Fruit fly (Drosophila melanogaster) whole organism, wandering third instar larva: ENCODE data around the gene CG31344.

Experiments
- CG9705 ChIP-seq: fragments of 200-800 bp; sonication (Bioruptor generic); optimal IDR thresholded peaks from 2 replicates; lab custom pipeline; 2018; ENCODE audit warnings: missing biosample characterization, mild to moderate bottlenecking, missing genetic modification characterization
- Dfd ChIP-seq: fragments of >200 bp; optimal IDR thresholded peaks from 2 replicates; lab custom pipeline; 2017; ENCODE audit warnings: missing biosample characterization, missing genetic modification characterization
- Dif ChIP-seq: fragments of 200-275, 200-300 bp; sonication (Bioruptor generic); optimal IDR thresholded peaks from 2 replicates; lab custom pipeline; 2018; ENCODE audit warnings: missing biosample characterization, missing genetic modification characterization; ENCODE audit not compliant: partially characterized antibody
- GATAd ChIP-seq: sonication (Bioruptor generic); optimal IDR thresholded peaks from 2 replicates; lab custom pipeline; 2016; ENCODE audit warnings: missing biosample characterization, missing genetic modification characterization
- HLH106 ChIP-seq: fragments of 200-800 bp; optimal IDR thresholded peaks from 3 replicates; lab custom pipeline; 2019; ENCODE audit warnings: missing biosample characterization, mild to moderate bottlenecking, missing genetic modification characterization, moderate library complexity
- Hr78 ChIP-seq: fragments of >200 bp; optimal IDR thresholded peaks from 2 replicates; lab custom pipeline; 2017; ENCODE audit warnings: missing biosample characterization, missing genetic modification characterization
- Hr83 ChIP-seq: fragments of 200-300 bp; sonication (Bioruptor generic); optimal IDR thresholded peaks from 2 replicates; lab custom pipeline; 2016; ENCODE audit warnings: missing biosample characterization, mild to moderate bottlenecking, missing genetic modification characterization, moderate library complexity; ENCODE audit not compliant: poor library complexity, severe bottlenecking
- Jra ChIP-seq: sonication (Bioruptor generic); optimal IDR thresholded peaks from 2 replicates; lab custom pipeline; 2016; ENCODE audit warnings: missing biosample characterization, missing genetic modification characterization
- Mio ChIP-seq: sonication (Bioruptor generic); optimal IDR thresholded peaks from 2 replicates; lab custom pipeline; 2016; ENCODE audit warnings: missing biosample characterization, missing genetic modification characterization
- Myc ChIP-seq: fragments of >200 bp; optimal IDR thresholded peaks from 2 replicates; lab custom pipeline; 2017
- N ChIP-seq: fragments of >200 bp; optimal IDR thresholded peaks from 2 replicates; lab custom pipeline; 2018; ENCODE audit warnings: missing biosample characterization, missing external identifiers, missing genetic modification characterization
- Rel ChIP-seq, 2 experiments: fragments of 200-800 bp; sonication (Bioruptor generic) in 1 of 2; optimal IDR thresholded peaks; 2 replicates in 1 of 2; 3 replicates in 1 of 2; lab custom pipeline; 2016 to 2019; ENCODE audit warnings: mild to moderate bottlenecking in 2 of 2, missing biosample characterization in 2 of 2, missing genetic modification characterization in 2 of 2, moderate library complexity in 1 of 2
- Sp1 ChIP-seq: fragments of 200-800 bp; sonication (Bioruptor generic); optimal IDR thresholded peaks from 3 replicates; lab custom pipeline; 2019; ENCODE audit warnings: missing biosample characterization, mild to moderate bottlenecking, missing genetic modification characterization, moderate library complexity
- Vsx2 ChIP-seq: fragments of 200-300, 225-300 bp; sonication (Bioruptor generic); optimal IDR thresholded peaks from 2 replicates; lab custom pipeline; 2018; ENCODE audit warnings: missing biosample characterization, missing genetic modification characterization; ENCODE audit not compliant: partially characterized antibody
- br ChIP-seq: fragments of 200-800 bp; sonication (Bioruptor generic); optimal IDR thresholded peaks from 2 replicates; lab custom pipeline; 2016; ENCODE audit warnings: missing biosample characterization, missing genetic modification characterization
- brk ChIP-seq: fragments of 200-800 bp; sonication (Bioruptor generic); optimal IDR thresholded peaks from 2 replicates; lab custom pipeline; 2016; ENCODE audit warnings: missing biosample characterization, mild to moderate bottlenecking, missing genetic modification characterization
- dsf ChIP-seq: sonication (Bioruptor generic); optimal IDR thresholded peaks from 2 replicates; lab custom pipeline; 2016; ENCODE audit warnings: missing biosample characterization, missing genetic modification characterization, borderline replicate concordance
- ey ChIP-seq: fragments of 200-800 bp; sonication (Bioruptor generic); optimal IDR thresholded peaks from 2 replicates; lab custom pipeline; 2016; ENCODE audit warnings: missing biosample characterization, missing genetic modification characterization
- h ChIP-seq: fragments of 200-800 bp; sonication (Bioruptor generic); optimal IDR thresholded peaks from 3 replicates; lab custom pipeline; 2016; ENCODE audit warnings: missing biosample characterization, mild to moderate bottlenecking, missing genetic modification characterization
- jim ChIP-seq: fragments of 175-275, 200-325 bp; sonication (Bioruptor generic); optimal IDR thresholded peaks from 2 replicates; lab custom pipeline; 2016; ENCODE audit warnings: missing biosample characterization, mild to moderate bottlenecking, missing genetic modification characterization
- lola ChIP-seq: fragments of >200 bp; optimal IDR thresholded peaks from 2 replicates; lab custom pipeline; 2017; ENCODE audit warnings: missing biosample characterization, missing genetic modification characterization
- pan ChIP-seq: fragments of >200 bp; optimal IDR thresholded peaks from 2 replicates; lab custom pipeline; 2017
- psq ChIP-seq: fragments of 200-800 bp; sonication (Bioruptor generic); optimal IDR thresholded peaks from 3 replicates; lab custom pipeline; 2017; ENCODE audit warnings: missing biosample characterization, mild to moderate bottlenecking, missing genetic modification characterization, moderate library complexity
- rgr ChIP-seq: fragments of 200-800 bp; sonication (Bioruptor generic); optimal IDR thresholded peaks from 3 replicates; lab custom pipeline; 2016; ENCODE audit warnings: missing biosample characterization, mild to moderate bottlenecking, missing genetic modification characterization
- sv ChIP-seq: fragments of 200-800 bp; sonication (Bioruptor generic); optimal IDR thresholded peaks from 3 replicates; lab custom pipeline; 2016; ENCODE audit warnings: missing biosample characterization, missing genetic modification characterization
- tai ChIP-seq: sonication (Bioruptor generic); optimal IDR thresholded peaks from 2 replicates; lab custom pipeline; 2016; ENCODE audit warnings: missing biosample characterization, missing genetic modification characterization
- usp ChIP-seq: fragments of >200 bp; optimal IDR thresholded peaks from 2 replicates; lab custom pipeline; 2017; ENCODE audit warnings: missing biosample characterization, missing genetic modification characterization
- woc ChIP-seq: sonication (Bioruptor generic); optimal IDR thresholded peaks from 2 replicates; lab custom pipeline; 2016; ENCODE audit warnings: missing biosample characterization, mild to moderate bottlenecking, missing genetic modification characterization

The CG31344 gene

DNA sequence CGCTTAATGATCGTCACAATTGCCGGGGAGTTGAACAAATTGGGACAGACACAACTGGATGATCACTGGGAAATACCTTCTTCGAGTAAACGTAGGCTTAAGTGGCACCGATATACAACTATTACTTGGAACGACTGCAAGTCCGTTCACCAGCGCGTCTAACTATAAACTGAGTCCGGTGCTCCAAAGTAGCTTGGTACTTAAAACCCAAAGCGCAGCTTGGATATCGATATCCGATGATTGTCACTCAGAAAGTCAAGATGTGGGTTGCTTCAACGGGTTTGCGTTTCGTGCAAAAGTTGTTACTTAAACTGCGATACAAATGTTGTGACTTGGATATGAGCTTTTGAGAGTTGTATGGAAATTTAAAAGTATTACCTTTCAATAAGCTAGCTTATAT lies 18.9 kb downstream of the CG31344 start, which contains the start of gene Spn88Ea:
Gene Spn88Ea, minus strand, starts transcription at position 175 of the 400 bp plus-strand sequence.
- peak; percentile 3 for TF ChIP-seq HLH106 (tag; lab: Kevin White, UChicago)
- peak; percentile 2 for TF ChIP-seq Sp1
- peak; percentile 66 for TF ChIP-seq Vsx2 (GFP tag; lab: Kevin White, UChicago)
- peak; percentile 50 for TF ChIP-seq woc (GFP tag; lab: Kevin White, UChicago)
- TF ChIP-seq dsf (GFP tag; lab: Kevin White, UChicago): no peak
- TF ChIP-seq ey: no peak
- TF ChIP-seq br (GFP tag; lab: Kevin White, UChicago): peak; percentile 8
- TF ChIP-seq Rel (GFP tag; optimal IDR thresholded peaks at IDR 0.05; lab: Kevin White, UChicago): no peak
- peak; percentile 68 for TF ChIP-seq Rel (tag; optimal IDR thresholded peaks at IDR 0.05; lab: Kevin White, UChicago)

DNA sequence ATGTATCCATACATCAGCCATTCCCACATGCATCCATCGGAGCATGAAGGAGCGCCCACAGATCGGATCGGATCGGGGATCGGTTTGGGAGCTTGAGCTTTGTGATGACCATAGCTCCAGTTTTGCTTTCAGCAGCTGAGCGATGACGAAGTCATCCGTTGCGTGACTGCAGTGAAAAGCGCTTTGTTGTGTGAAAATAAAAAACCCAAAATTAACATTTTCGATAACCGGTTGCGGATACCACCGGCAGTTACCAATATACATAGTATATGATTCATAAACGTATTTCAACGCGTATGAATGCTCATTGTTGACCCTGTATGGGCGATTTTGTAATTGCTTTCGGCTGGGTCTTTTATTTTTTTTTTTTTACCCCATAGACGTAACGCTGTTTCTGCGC lies 19.9 kb downstream of the CG31344 start:
- TF ChIP-seq CG9705 (GFP tag; lab: Kevin White, UChicago) (no peak), usp (GFP tag; lab: Kevin White, UChicago) (no peak), psq (no peak), jim (GFP tag; lab: Kevin White, UChicago) (no peak), pan (lab: Kevin White, UChicago) (no peak), Hr83 (GFP tag; lab: Kevin White, UChicago) (no peak), Jra (GFP tag; lab: Kevin White, UChicago) (no peak)

DNA sequence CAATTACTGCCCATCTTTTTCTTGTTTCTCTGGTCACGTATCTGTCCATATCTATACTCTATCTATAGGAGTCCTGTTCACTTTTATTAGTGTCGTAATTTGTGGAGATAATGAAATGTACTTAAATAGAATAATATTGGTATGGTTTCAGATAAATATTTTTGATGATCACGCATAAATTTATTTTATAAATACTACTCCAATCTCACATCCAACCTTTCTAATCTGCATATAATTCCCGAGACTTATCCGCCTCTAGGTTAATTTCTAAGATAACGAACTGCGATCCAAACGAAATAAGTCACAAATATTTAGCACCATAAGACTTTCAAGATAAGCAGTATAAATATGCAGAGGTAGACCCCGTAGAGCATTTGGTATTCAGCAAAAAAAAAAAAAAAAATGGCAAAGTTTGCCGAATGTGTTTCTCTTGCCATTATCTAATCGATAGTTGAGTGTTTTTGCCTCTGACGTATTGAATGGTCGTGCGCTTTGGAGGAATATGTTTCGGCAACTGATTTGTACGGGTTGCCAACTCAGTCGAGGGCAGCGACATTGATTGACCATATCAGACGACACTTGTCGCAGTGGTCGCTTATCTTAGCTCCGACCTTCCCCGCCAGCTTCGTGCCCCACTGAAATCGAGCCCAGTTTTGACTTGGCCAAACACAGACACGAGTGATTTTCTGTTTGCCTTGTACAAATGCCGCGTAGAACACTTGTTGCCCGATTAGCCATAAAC lies 26.9 kb downstream of the CG31344 start:
- TF ChIP-seq lola (GFP tag; lab: Kevin White, UChicago) (no peak), br (GFP tag; lab: Kevin White, UChicago) (peak; percentile 15), sv (GFP tag; lab: Kevin White, UChicago) (no peak), rgr (GFP tag; lab: Kevin White, UChicago) (no peak), dsf (GFP tag; lab: Kevin White, UChicago) (no peak), Rel (GFP tag; optimal IDR thresholded peaks at IDR 0.05; lab: Kevin White, UChicago) (no peak), Rel (tag; optimal IDR thresholded peaks at IDR 0.05; lab: Kevin White, UChicago) (peak; percentile 12), Hr83 (GFP tag; lab: Kevin White, UChicago) (no peak), usp (GFP tag; lab: Kevin White, UChicago) (no peak), GATAd (no peak), pan (lab: Kevin White, UChicago) (no peak), CG9705 (GFP tag; lab: Kevin White, UChicago) (no peak), tai (no peak), Jra (GFP tag; lab: Kevin White, UChicago) (no peak), brk (GFP tag; lab: Kevin White, UChicago) (peak; percentile 35), h (GFP tag; lab: Kevin White, UChicago) (peak; percentile 76), Dif (GFP tag; lab: Kevin White, UChicago) (no peak), Dfd (GFP tag; lab: Kevin White, UChicago) (no peak), N (GFP tag; lab: Kevin White, UChicago) (no peak), ey (no peak), woc (GFP tag; lab: Kevin White, UChicago) (no peak)

DNA sequence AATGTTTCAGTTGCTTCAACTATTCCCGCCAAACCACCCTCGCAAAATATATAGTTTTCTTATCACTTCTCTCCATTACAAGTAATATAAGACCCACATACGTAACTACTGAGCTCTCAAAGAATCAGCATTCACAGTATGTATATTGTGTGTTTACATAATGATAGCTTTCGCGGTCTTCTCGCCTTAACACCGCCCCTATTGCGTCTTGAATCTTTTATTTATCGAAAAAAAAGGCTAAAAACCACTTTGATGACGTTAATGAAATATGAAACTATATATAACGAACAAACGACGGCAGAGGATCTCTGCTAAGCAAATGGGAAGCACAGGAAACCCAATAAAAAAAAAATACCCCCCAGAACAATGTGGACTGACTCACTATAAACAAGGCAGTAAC lies 27.8 kb downstream of the CG31344 start:
- TF ChIP-seq jim (GFP tag; lab: Kevin White, UChicago): no peak
- TF ChIP-seq Hr83 (GFP tag; lab: Kevin White, UChicago): peak; percentile 9
- no peak for TF ChIP-seq Myc (lab: Kevin White, UChicago)
- no peak for TF ChIP-seq psq
- TF ChIP-seq Mio (GFP tag; lab: Kevin White, UChicago): no peak
- no peak for TF ChIP-seq Rel (GFP tag; optimal IDR thresholded peaks at IDR 0.05; lab: Kevin White, UChicago)
- peak; percentile 73 for TF ChIP-seq Rel (tag; optimal IDR thresholded peaks at IDR 0.05; lab: Kevin White, UChicago)
- no peak for TF ChIP-seq Hr78 (GFP tag; lab: Kevin White, UChicago)
